Worm (Caenorhabditis elegans) whole organism, midembryonic: ENCODE data around the gene T09A5.5.

Experiments
- flt-1 ChIP-seq: fragments of 200-800 bp; sonication (Bioruptor generic); IDR thresholded peaks from 2 replicates; pipeline ENCODE4 v1.3.6; 2022; ENCODE audit warnings: missing genetic modification characterization, missing compliant biosample characterization
- klf-2 ChIP-seq: fragments of 200-800 bp; sonication (Bioruptor generic); conservative IDR thresholded peaks from 2 replicates; pipeline ENCODE4 v1.3.6; 2022; ENCODE audit warnings: missing genetic modification reagents, missing genetic modification characterization, missing compliant biosample characterization
- med-1 ChIP-seq: sonication (generic microtip); optimal IDR thresholded peaks from 2 replicates; lab custom pipeline; 2017; ENCODE audit warnings: missing genetic modification characterization, mild to moderate bottlenecking, missing compliant biosample characterization, antibody characterized with exemption, missing genetic modification reagents; ENCODE audit not compliant: insufficient read depth
- ref-1 ChIP-seq: fragments of 200-800 bp; sonication (Bioruptor generic); conservative IDR thresholded peaks from 2 replicates; pipeline ENCODE4 v1.3.6; 2022; ENCODE audit warnings: missing genetic modification reagents, missing genetic modification characterization, missing compliant biosample characterization
- ztf-29 ChIP-seq: fragments of 200-800 bp; sonication (Bioruptor generic); IDR thresholded peaks from 2 replicates; pipeline ENCODE4 v1.3.6; 2022; ENCODE audit warnings: missing genetic modification reagents, missing genetic modification characterization, missing compliant biosample characterization

DNA sequence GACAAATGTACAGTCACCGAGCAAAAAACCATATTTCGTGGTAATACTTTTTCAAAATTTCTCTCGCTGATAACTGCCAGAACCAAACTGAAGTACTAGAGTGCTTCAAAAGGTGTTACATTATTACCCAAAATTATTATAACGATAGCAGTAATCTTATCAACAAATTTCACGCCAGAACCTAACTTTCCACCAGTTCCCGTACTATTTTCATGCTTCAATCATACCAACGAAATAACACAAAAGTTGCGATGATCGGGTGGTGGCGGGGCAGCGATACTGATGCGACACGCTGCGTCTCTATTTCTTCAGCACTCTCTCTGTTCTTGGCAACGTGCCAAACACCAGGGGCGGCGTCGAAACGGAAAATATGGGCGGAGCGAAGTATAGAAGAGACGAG lies 44.6 kb downstream of the T09A5.5 start:
- TF ChIP-seq flt-1: no peak
- no peak for TF ChIP-seq med-1 (GFP tag; lab: Kevin White, UChicago)
- no peak for TF ChIP-seq klf-2 (GFP tag; lab: Robert Waterston, UW)
- no peak for TF ChIP-seq ztf-29
- TF ChIP-seq ref-1 (GFP tag; lab: Robert Waterston, UW): no peak
